Worm (Caenorhabditis elegans): ENCODE data around the gene hmt-1.
A peak's percentile ranks its signal among the peaks of the same experiment; 100 is the strongest.

The hmt-1 gene

DNA sequence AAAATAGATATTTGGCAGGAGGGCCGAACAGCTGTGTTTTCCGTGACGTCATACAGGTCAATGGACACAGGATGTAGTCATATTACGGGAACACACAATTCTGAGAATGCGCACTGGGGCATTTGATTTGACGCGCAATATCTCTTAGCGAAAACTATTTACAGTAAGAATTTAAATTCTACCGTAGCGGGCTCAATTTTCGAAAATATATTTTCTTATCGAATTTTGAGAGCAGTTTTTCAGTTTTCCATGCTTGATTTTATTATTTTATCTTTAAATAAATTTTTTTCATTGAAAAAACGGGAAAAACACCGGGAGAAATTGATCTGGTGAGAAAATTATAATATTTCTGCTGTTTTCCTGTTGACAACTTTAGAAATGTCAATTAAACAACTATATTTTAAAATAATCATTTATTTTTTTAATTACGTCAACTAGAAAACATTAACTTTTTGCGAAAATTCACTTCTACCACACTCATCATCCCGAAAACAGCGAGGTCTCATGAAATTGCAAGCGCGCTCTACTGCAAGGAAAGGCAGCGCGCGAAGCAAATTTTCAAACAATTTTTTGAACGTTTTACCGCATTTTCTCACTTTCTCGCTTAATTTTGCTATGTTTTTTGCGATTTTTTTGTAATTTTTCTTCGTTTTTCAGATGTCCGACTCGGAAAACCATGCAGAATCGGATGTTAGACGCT lies 42.2 kb upstream of the hmt-1 start, which contains the start of the genes Y47D3A.1 and pola-1 (continued):
- no peak for TF ChIP-seq ctbp-1 (GFP tag; IDR thresholded peaks at IDR 0.05)
- TF ChIP-seq Y48G9A.11 (GFP tag; IDR thresholded peaks at IDR 0.05) = 0 out of 2 replicates have a peak, but pooled peaks have one; percentile 43
- TF ChIP-seq nhr-10 (tag; optimal IDR thresholded peaks at IDR 0.05) = no peak
- TF ChIP-seq nhr-11 (tag; optimal IDR thresholded peaks at IDR 0.05) = peak; percentile 69
- peak; percentile 82 for TF ChIP-seq lin-13 (GFP tag; optimal IDR thresholded peaks at IDR 0.05)
- TF ChIP-seq lin-1 (GFP tag; IDR thresholded peaks at IDR 0.05) = no peak
- peak; percentile 74 for TF ChIP-seq hmg-1.1 (GFP tag; IDR thresholded peaks at IDR 0.05)
- TF ChIP-seq nhr-25 (tag; optimal IDR thresholded peaks at IDR 0.05; ENCODE audit: borderline replicate concordance, insufficient read depth) = no peak
- 0 out of 2 replicates have a peak, but pooled peaks have one; percentile 8 for TF ChIP-seq D1046.2 (GFP tag; IDR thresholded peaks at IDR 0.05)
- no peak for TF ChIP-seq daf-16 (GFP tag; optimal IDR thresholded peaks at IDR 0.05)
- peak; percentile 59 for TF ChIP-seq daf-16 (tag; optimal IDR thresholded peaks at IDR 0.05)
- TF ChIP-seq mes-2 (tag; optimal IDR thresholded peaks at IDR 0.05; ENCODE audit: poor library complexity, severe bottlenecking) = peak; percentile 96
- no peak for TF ChIP-seq daf-8 (GFP tag; IDR thresholded peaks at IDR 0.05)
- no peak for TF ChIP-seq snpc-4 (tag; optimal IDR thresholded peaks at IDR 0.05)
- TF ChIP-seq F37D6.2 (tag; optimal IDR thresholded peaks at IDR 0.05) = peak; percentile 20
- TF ChIP-seq F10B5.3 (tag; optimal IDR thresholded peaks at IDR 0.05) = no peak
- peak in 1 of 2 experiments; percentile 90 for TF ChIP-seq lsy-2 (tag; optimal IDR thresholded peaks at IDR 0.05)
- TF ChIP-seq Y75B8A.6 (GFP tag; IDR thresholded peaks at IDR 0.05) = no peak
- TF ChIP-seq pha-4 (GFP tag; IDR thresholded peaks at IDR 0.05) = peak; percentile 38; the same call in 1 of the 2 replicates
- peak; percentile 57 for TF ChIP-seq pha-4 (tag; optimal IDR thresholded peaks at IDR 0.05)
- no peak for TF ChIP-seq egl-43 (GFP tag; IDR thresholded peaks at IDR 0.05)
- peak; percentile 66 for TF ChIP-seq rbr-2 (tag; optimal IDR thresholded peaks at IDR 0.05)
- peak; percentile 66 for TF ChIP-seq duxl-1 (tag; optimal IDR thresholded peaks at IDR 0.05; ENCODE audit: poor library complexity)
- no peak for TF ChIP-seq saeg-2 (GFP tag; IDR thresholded peaks at IDR 0.05)
- no peak for TF ChIP-seq egl-27 (tag; optimal IDR thresholded peaks at IDR 0.05)
- peak; percentile 89 for TF ChIP-seq unc-130 (GFP tag; optimal IDR thresholded peaks at IDR 0.05)
- peak; percentile 80 for TF ChIP-seq nhr-6 (tag; optimal IDR thresholded peaks at IDR 0.05)
- peak; percentile 56; the same call in 1 of the 2 replicates for TF ChIP-seq dmd-6 (GFP tag; IDR thresholded peaks at IDR 0.05)
- no peak for TF ChIP-seq sdz-12 (GFP tag; optimal IDR thresholded peaks at IDR 0.05)
- peak; percentile 54 for TF ChIP-seq hlh-11 (tag; optimal IDR thresholded peaks at IDR 0.05)
- TF ChIP-seq ceh-28 (tag; optimal IDR thresholded peaks at IDR 0.05) = no peak
- TF ChIP-seq hif-1 (tag; optimal IDR thresholded peaks at IDR 0.05) = peak in 1 of 2 experiments; percentile 84
- TF ChIP-seq ceh-32 (tag; optimal IDR thresholded peaks at IDR 0.05; ENCODE audit: poor library complexity) = no peak
- TF ChIP-seq gei-8 (GFP tag; optimal IDR thresholded peaks at IDR 0.05) = no peak
- TF ChIP-seq mdl-1 (tag; optimal IDR thresholded peaks at IDR 0.05) = peak in 1 of 2 experiments; percentile 43
- TF ChIP-seq fos-1 (tag; optimal IDR thresholded peaks at IDR 0.05) = no peak
- TF ChIP-seq nhr-28 (tag; optimal IDR thresholded peaks at IDR 0.05) = peak; percentile 68

DNA sequence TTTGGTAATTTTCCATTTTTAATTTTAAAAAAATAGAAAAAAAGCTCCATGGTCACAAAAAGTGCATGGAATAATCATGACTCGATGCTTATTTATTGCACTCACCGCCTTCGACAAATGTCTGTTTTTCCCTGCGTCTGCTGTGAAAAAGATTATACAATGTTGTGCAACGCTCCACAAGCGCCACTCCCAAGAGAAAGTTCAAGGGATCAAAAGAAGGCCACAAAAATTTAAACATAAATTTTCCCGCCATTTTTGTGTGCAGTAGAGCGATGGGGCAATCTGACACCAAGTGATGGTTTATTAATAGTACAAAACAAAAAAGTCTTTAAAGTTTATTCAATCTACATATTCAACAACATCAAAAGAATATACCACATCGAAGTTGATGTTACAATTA lies 39.2 kb upstream of the hmt-1 start, which contains the start of gene fbxa-128:
Gene fbxa-128 (minus strand): TSS at position 192 of the 400 bp plus-strand sequence.
- TF ChIP-seq hif-1 (tag; optimal IDR thresholded peaks at IDR 0.05) (no peak), nhr-42 (GFP tag; IDR thresholded peaks at IDR 0.05) (no peak), dmd-6 (GFP tag; IDR thresholded peaks at IDR 0.05) (0 out of 2 replicates have a peak, but pooled peaks have one; percentile 31), ZK546.5 (tag; optimal IDR thresholded peaks at IDR 0.05) (no peak), ceh-44 (GFP tag; IDR thresholded peaks at IDR 0.05) (no peak), pqm-1 (tag; optimal IDR thresholded peaks at IDR 0.05) (peak; percentile 7), unc-39 (tag; optimal IDR thresholded peaks at IDR 0.05) (no peak), nhr-48 (tag; optimal IDR thresholded peaks at IDR 0.05) (no peak), T26A8.4 (GFP tag; IDR thresholded peaks at IDR 0.05) (no peak), tag-97 (GFP tag; IDR thresholded peaks at IDR 0.05) (no peak), gei-8 (GFP tag; optimal IDR thresholded peaks at IDR 0.05) (no peak), daf-19 (GFP tag; conservative IDR thresholded peaks at IDR 0.05) (no peak), zip-2 (tag; optimal IDR thresholded peaks at IDR 0.05) (peak; percentile 88), snpc-4 (tag; optimal IDR thresholded peaks at IDR 0.05) (no peak), daf-16 (GFP tag; optimal IDR thresholded peaks at IDR 0.05) (no peak), daf-16 (tag; optimal IDR thresholded peaks at IDR 0.05) (peak; percentile 50), lin-29 (GFP tag; IDR thresholded peaks at IDR 0.05) (no peak), nhr-6 (tag; optimal IDR thresholded peaks at IDR 0.05) (peak; percentile 78), nhr-28 (tag; optimal IDR thresholded peaks at IDR 0.05) (peak; percentile 46), F10B5.3 (tag; optimal IDR thresholded peaks at IDR 0.05) (no peak), dpl-1 (GFP tag; optimal IDR thresholded peaks at IDR 0.05) (peak; percentile 69), pha-4 (GFP tag; IDR thresholded peaks at IDR 0.05) (no peak), pha-4 (tag; optimal IDR thresholded peaks at IDR 0.05) (peak; percentile 19)

All from whole organism, L4 larva.